Worm (Caenorhabditis elegans) whole organism, young adult: ENCODE results near the gene F57E7.4.
A peak's percentile ranks its signal among the peaks of the same experiment; 100 is the strongest.

Experiments
- B0019.2 ChIP-seq: fragments of 200-800 bp; sonication (Bioruptor generic); conservative IDR thresholded peaks from 2 replicates; pipeline ENCODE4 v1.3.6; 2022; ENCODE audit warnings: missing genetic modification reagents, missing genetic modification characterization, missing compliant biosample characterization
- C06A6.2 ChIP-seq: fragments of 200-800 bp; sonication (Bioruptor generic); conservative IDR thresholded peaks from 2 replicates; pipeline ENCODE4 v1.3.6; 2022; ENCODE audit warnings: missing genetic modification characterization, missing compliant biosample characterization
- C17E4.6 ChIP-seq: fragments of 200-800 bp; sonication (Bioruptor generic); IDR thresholded peaks from 2 replicates; pipeline ENCODE4 v1.3.6; 2022; ENCODE audit warnings: missing genetic modification reagents, missing genetic modification characterization, missing compliant biosample characterization
- F23B12.7 ChIP-seq: sonication (generic microtip); optimal IDR thresholded peaks from 2 replicates; lab custom pipeline; 2017; ENCODE audit warnings: missing genetic modification characterization, mild to moderate bottlenecking, missing compliant biosample characterization, antibody characterized with exemption, moderate library complexity; ENCODE audit not compliant: insufficient read depth
- F37B4.10 ChIP-seq: fragments of 200-800 bp; sonication (Bioruptor generic); IDR thresholded peaks from 2 replicates; pipeline ENCODE4 v1.3.6; 2022; ENCODE audit warnings: missing genetic modification characterization, missing compliant biosample characterization
- F55B11.4 ChIP-seq: sonication (generic microtip); optimal IDR thresholded peaks from 2 replicates; lab custom pipeline; 2016; ENCODE audit warnings: missing compliant biosample characterization, missing genetic modification characterization, borderline replicate concordance; ENCODE audit not compliant: insufficient read depth
- F57C9.4 ChIP-seq: sonication (generic microtip); optimal IDR thresholded peaks from 2 replicates; lab custom pipeline; 2017; ENCODE audit warnings: mild to moderate bottlenecking, missing genetic modification characterization, missing compliant biosample characterization
- Y79H2A.3 ChIP-seq: fragments of 200-800 bp; sonication (Bioruptor generic); conservative IDR thresholded peaks from 2 replicates; pipeline ENCODE4 v1.3.6; 2022; ENCODE audit warnings: missing genetic modification reagents, missing genetic modification characterization, missing compliant biosample characterization
- aptf-2 ChIP-seq: fragments of 200-800 bp; sonication (Bioruptor generic); conservative IDR thresholded peaks from 2 replicates; pipeline ENCODE4 v1.3.6; 2022; ENCODE audit warnings: missing genetic modification reagents, missing genetic modification characterization, missing compliant biosample characterization
- bed-2 ChIP-seq: fragments of 200-800 bp; sonication (Bioruptor generic); IDR thresholded peaks from 2 replicates; pipeline ENCODE4 v1.3.6; 2022; ENCODE audit warnings: missing genetic modification reagents, missing genetic modification characterization, missing compliant biosample characterization
- ccch-3 ChIP-seq: fragments of 200-800 bp; sonication (Bioruptor generic); optimal IDR thresholded peaks from 2 replicates; lab custom pipeline; 2018; ENCODE audit warnings: mild to moderate bottlenecking, missing genetic modification characterization, missing compliant biosample characterization
- ceh-100 ChIP-seq: fragments of 200-800 bp; sonication (Bioruptor generic); IDR thresholded peaks from 2 replicates; pipeline ENCODE4 v1.3.6; 2022; ENCODE audit warnings: missing genetic modification reagents, missing genetic modification characterization, missing compliant biosample characterization
- ceh-91 ChIP-seq: fragments of 200-800 bp; sonication (Bioruptor generic); IDR thresholded peaks from 2 replicates; pipeline ENCODE4 v1.3.6; 2022; ENCODE audit warnings: missing genetic modification reagents, missing genetic modification characterization, missing compliant biosample characterization
- die-1 ChIP-seq: sonication (generic microtip); optimal IDR thresholded peaks from 2 replicates; lab custom pipeline; 2016; ENCODE audit warnings: missing genotype, mild to moderate bottlenecking, missing genetic modification characterization, missing compliant biosample characterization
- dox-1 ChIP-seq: fragments of 200-800 bp; sonication (Bioruptor generic); IDR thresholded peaks from 2 replicates; pipeline ENCODE4 v1.3.6; 2022; ENCODE audit warnings: missing genetic modification reagents, missing genetic modification characterization, missing compliant biosample characterization
- egl-44 ChIP-seq: fragments of 200-800 bp; sonication (Bioruptor generic); IDR thresholded peaks from 2 replicates; pipeline ENCODE4 v1.3.6; 2022; ENCODE audit warnings: missing genetic modification reagents, missing genetic modification characterization, missing compliant biosample characterization
- fkh-3 ChIP-seq: sonication (generic microtip); optimal IDR thresholded peaks from 2 replicates; lab custom pipeline; 2016; ENCODE audit warnings: mild to moderate bottlenecking, missing genetic modification characterization, missing compliant biosample characterization
- him-1 ChIP-seq: sonication (generic microtip); optimal IDR thresholded peaks from 2 replicates; lab custom pipeline; 2016; ENCODE audit warnings: missing genotype, missing genetic modification reagents, missing genetic modification characterization, missing compliant biosample characterization
- hlh-26 ChIP-seq: fragments of 200-800 bp; sonication (Bioruptor generic); conservative IDR thresholded peaks from 2 replicates; pipeline ENCODE4 v1.3.6; 2022; ENCODE audit warnings: missing genetic modification reagents, missing genetic modification characterization, missing compliant biosample characterization
- hmg-20 ChIP-seq: fragments of 200-800 bp; sonication (Bioruptor generic); IDR thresholded peaks from 2 replicates; pipeline ENCODE4 v1.3.6; 2022; ENCODE audit warnings: missing genetic modification reagents, missing genetic modification characterization, missing compliant biosample characterization
- hrde-1 ChIP-seq: sonication (generic microtip); optimal IDR thresholded peaks from 2 replicates; lab custom pipeline; 2016; ENCODE audit warnings: missing genetic modification characterization, mild to moderate bottlenecking, missing compliant biosample characterization, moderate library complexity, missing genotype, missing genetic modification reagents, borderline replicate concordance
- lsl-1 ChIP-seq: fragments of 200-800 bp; sonication (Bioruptor generic); optimal IDR thresholded peaks from 2 replicates; lab custom pipeline; 2018; ENCODE audit warnings: mild to moderate bottlenecking, missing genetic modification characterization, moderate library complexity, missing compliant biosample characterization
- madf-3 ChIP-seq: fragments of 200-800 bp; sonication (Bioruptor generic); IDR thresholded peaks from 2 replicates; pipeline ENCODE4 v1.3.6; 2022; ENCODE audit warnings: missing genetic modification reagents, missing genetic modification characterization, missing compliant biosample characterization
- mes-4 ChIP-seq: sonication (generic microtip); optimal IDR thresholded peaks from 2 replicates; lab custom pipeline; 2016; ENCODE audit warnings: missing genotype, missing genetic modification characterization, missing compliant biosample characterization
- nfyb-1 ChIP-seq: fragments of 200-800 bp; sonication (Bioruptor generic); IDR thresholded peaks from 2 replicates; pipeline ENCODE4 v1.3.6; 2022; ENCODE audit warnings: missing genetic modification reagents, missing genetic modification characterization, missing compliant biosample characterization
- rcor-1 ChIP-seq: fragments of 200-800 bp; sonication (Bioruptor generic); IDR thresholded peaks from 2 replicates; pipeline ENCODE4 v1.3.6; 2022; ENCODE audit warnings: missing genetic modification reagents, missing genetic modification characterization, missing compliant biosample characterization
- rec-8 ChIP-seq, 2 experiments: sonication (generic microtip); optimal IDR thresholded peaks; 2 replicates each; lab custom pipeline; 2016; ENCODE audit warnings: mild to moderate bottlenecking in 2 of 2, missing genetic modification characterization in 2 of 2, missing genetic modification reagents in 2 of 2, missing genotype in 2 of 2, missing biosample characterization in 1 of 2, missing compliant biosample characterization in 1 of 2, moderate library complexity in 1 of 2
- sea-2 ChIP-seq: fragments of 200-800 bp; sonication (Bioruptor generic); IDR thresholded peaks from 2 replicates; pipeline ENCODE4 v1.3.6; 2022; ENCODE audit warnings: missing genetic modification characterization, missing compliant biosample characterization
- snpc-1.1 ChIP-seq: sonication (generic microtip); optimal IDR thresholded peaks from 2 replicates; lab custom pipeline; 2017; ENCODE audit warnings: missing genetic modification characterization, mild to moderate bottlenecking, missing compliant biosample characterization, antibody characterized with exemption, moderate library complexity, missing genotype, missing genetic modification reagents; ENCODE audit not compliant: insufficient read depth
- snpc-4 ChIP-seq, 5 experiments: fragments of 150-350 bp in 1 of 5; sonication (generic microtip) in 4 of 5; optimal IDR thresholded peaks; 2 replicates each; lab custom pipeline; 2014 to 2018; ENCODE audit warnings: missing genetic modification characterization in 5 of 5, missing biosample characterization in 3 of 5, antibody characterized with exemption in 2 of 5, mild to moderate bottlenecking in 2 of 5, missing compliant biosample characterization in 2 of 5, missing genotype in 2 of 5, moderate library complexity in 2 of 5, missing genetic modification reagents in 1 of 5
- tbp1 ChIP-seq: fragments of 200-800 bp; sonication (Bioruptor generic); optimal IDR thresholded peaks from 2 replicates; lab custom pipeline; 2018; ENCODE audit warnings: mild to moderate bottlenecking, missing genetic modification characterization, missing compliant biosample characterization
- unc-62 ChIP-seq: fragments of 150-350 bp; optimal IDR thresholded peaks from 2 replicates; lab custom pipeline; 2014; ENCODE audit warnings: missing biosample characterization, missing genetic modification reagents, missing genetic modification characterization
- zim-3 ChIP-seq: sonication (generic microtip); optimal IDR thresholded peaks from 2 replicates; lab custom pipeline; 2017; ENCODE audit warnings: mild to moderate bottlenecking, missing genetic modification characterization, moderate library complexity, missing compliant biosample characterization
- ztf-18 ChIP-seq: sonication (generic microtip); optimal IDR thresholded peaks from 2 replicates; lab custom pipeline; 2016; ENCODE audit warnings: missing genotype, mild to moderate bottlenecking, missing genetic modification characterization, missing compliant biosample characterization
- ztf-28 ChIP-seq: fragments of 200-800 bp; sonication (Bioruptor generic); IDR thresholded peaks from 2 replicates; pipeline ENCODE4 v1.3.6; 2022; ENCODE audit warnings: missing genetic modification reagents, missing genetic modification characterization, missing compliant biosample characterization

F57E7.4 gene

ce11 chrV:16471995-16472563 is 8.7 kb downstream of the F57E7.4 start, which contains the start of gene srw-35:
TSS of gene srw-35 (plus strand) at chrV:16472513.
- no peak for TF ChIP-seq F23B12.7
- peak; percentile 76 for TF ChIP-seq snpc-1.1 (tag; lab: Kevin White, UChicago)
- no peak for TF ChIP-seq rec-8 (tag; optimal IDR thresholded peaks at IDR 0.05; lab: Kevin White, UChicago)
- TF ChIP-seq F37B4.10 (GFP tag; lab: Robert Waterston, UW): no peak
- 0 out of 2 replicates have a peak, but pooled peaks have one; percentile 14 for TF ChIP-seq ztf-28 (GFP tag; lab: Robert Waterston, UW)
- TF ChIP-seq snpc-4 (GFP tag; optimal IDR thresholded peaks at IDR 0.05; lab: Kevin White, UChicago): peak; percentile 26
- peak in 3 of 4 experiments; percentile 23 to 94 (median 82) for TF ChIP-seq snpc-4 (tag; optimal IDR thresholded peaks at IDR 0.05; lab: Kevin White, UChicago)

- no peak for TF ChIP-seq egl-44 (GFP tag; lab: Robert Waterston, UW)
- TF ChIP-seq hrde-1 (tag; lab: Kevin White, UChicago): no peak
- TF ChIP-seq Y79H2A.3 (GFP tag; lab: Robert Waterston, UW): no peak
- TF ChIP-seq zim-3 (tag; lab: Kevin White, UChicago): no peak
Observed at ce11 chrV:16470916-16471315, 9.9 kb downstream of the F57E7.4 start, which contains the start of gene srh-138. TSS of gene srh-138 (minus strand) at chrV:16471016.

DNA sequence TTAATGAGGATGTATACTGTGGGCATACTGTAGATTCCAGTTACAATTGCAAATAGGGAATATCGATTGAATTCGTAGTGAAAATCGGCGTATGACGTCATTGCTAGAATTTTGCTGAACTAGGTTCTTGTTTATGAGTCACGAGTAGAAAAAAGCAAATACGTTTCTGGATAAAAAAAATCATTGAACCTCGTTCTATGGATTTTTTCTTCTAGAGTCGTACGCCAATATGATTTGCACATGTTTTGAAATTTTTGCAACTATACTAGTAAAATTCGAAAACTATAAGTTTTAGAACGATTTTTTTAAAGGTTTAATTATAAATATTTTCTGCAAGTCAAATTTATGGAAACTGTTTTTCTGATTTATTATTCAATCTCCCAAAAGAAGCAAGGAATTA is 13.0 kb downstream of the F57E7.4 start, which contains the start of gene sru-44:
sru-44 (minus strand) TSS at position 101 of the 400 bp plus-strand sequence.
- TF ChIP-seq madf-3 (GFP tag; lab: Robert Waterston, UW): no peak
- TF ChIP-seq ceh-100 (GFP tag; lab: Robert Waterston, UW): no peak
- TF ChIP-seq B0019.2: no peak
- no peak for TF ChIP-seq die-1 (tag; lab: Kevin White, UChicago)
- TF ChIP-seq ztf-18: no peak
- no peak for TF ChIP-seq F55B11.4 (tag; lab: Kevin White, UChicago)
- no peak for TF ChIP-seq C17E4.6 (GFP tag; lab: Robert Waterston, UW)
- no peak for TF ChIP-seq bed-2 (GFP tag; lab: Robert Waterston, UW)
- TF ChIP-seq nfyb-1 (GFP tag; lab: Robert Waterston, UW): no peak
- TF ChIP-seq him-1 (tag; lab: Kevin White, UChicago): no peak
- no peak for TF ChIP-seq fkh-3 (tag; lab: Kevin White, UChicago)
- TF ChIP-seq lsl-1: no peak
- no peak for TF ChIP-seq F37B4.10 (GFP tag; lab: Robert Waterston, UW)
- TF ChIP-seq dox-1 (GFP tag; lab: Robert Waterston, UW): no peak

DNA sequence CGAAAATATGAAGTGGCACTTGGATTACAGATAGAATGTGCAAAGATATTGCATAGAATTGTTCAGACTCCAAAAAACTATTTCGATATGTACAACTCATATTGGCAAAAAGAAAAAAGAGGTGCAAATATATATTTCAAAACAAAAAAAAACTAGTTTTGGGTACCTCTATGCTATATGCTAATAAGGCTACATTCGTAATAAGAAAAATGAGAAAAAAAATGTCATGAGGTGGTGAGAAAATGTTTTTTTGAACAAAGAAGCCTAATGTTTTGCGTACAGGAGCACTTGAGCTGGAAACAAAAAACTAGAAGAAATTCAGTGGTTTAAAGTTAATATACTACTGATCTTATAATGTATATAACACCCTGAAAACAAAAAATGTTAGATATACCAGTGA is 20.0 kb downstream of the F57E7.4 start, which contains the start of gene srh-142:
srh-142 (minus strand) TSS at position 101 of the 400 bp plus-strand sequence.
- no peak for TF ChIP-seq ccch-3 (GFP tag; lab: Kevin White, UChicago)
- no peak for TF ChIP-seq ceh-91
- no peak for TF ChIP-seq F57C9.4 (tag; lab: Kevin White, UChicago)
- no peak for TF ChIP-seq mes-4 (tag; lab: Kevin White, UChicago)
- no peak for TF ChIP-seq rcor-1
- no peak for TF ChIP-seq tbp1 (GFP tag; lab: Kevin White, UChicago)
- no peak for TF ChIP-seq sea-2
- no peak for TF ChIP-seq hlh-26
- no peak for TF ChIP-seq hmg-20
- no peak for TF ChIP-seq aptf-2
- TF ChIP-seq unc-62 (GFP tag; lab: Kevin White, UChicago): no peak
- no peak for TF ChIP-seq C06A6.2 (GFP tag; lab: Robert Waterston, UW)
- TF ChIP-seq, all 124 proteins: peak for 0
